Fruit fly (Drosophila melanogaster): Measurements from ENCODE around the gene CG42353.
A peak's percentile ranks its signal among the peaks of the same experiment; 100 is the strongest.

CG42353 gene

dm6 chrX:16091431-16091990 is 13.2 kb downstream of the CG42353 start, which contains the start of gene Tob (continued):
- TF ChIP-seq Stat92E (GFP tag; optimal IDR thresholded peaks at IDR 0.05) = peak in 1 of 3 experiments; percentile 71
- no peak for TF ChIP-seq CG10959 (GFP tag; IDR thresholded peaks at IDR 0.05)
- no peak for TF ChIP-seq slbo (GFP tag; IDR thresholded peaks at IDR 0.05)
- TF ChIP-seq CG6272 (GFP tag; IDR thresholded peaks at IDR 0.05) = no peak
- TF ChIP-seq tx (GFP tag; optimal IDR thresholded peaks at IDR 0.05) = no peak
- no peak for TF ChIP-seq fd3F (GFP tag; optimal IDR thresholded peaks at IDR 0.05)
- TF ChIP-seq Ets97D (GFP tag; optimal IDR thresholded peaks at IDR 0.05) = no peak
- TF ChIP-seq fd96Cb (tag; optimal IDR thresholded peaks at IDR 0.05) = no peak
- TF ChIP-seq wor (GFP tag; IDR thresholded peaks at IDR 0.05) = no peak
- TF ChIP-seq C15 (GFP tag; IDR thresholded peaks at IDR 0.05) = no peak
- no peak for TF ChIP-seq Atf3 (GFP tag; optimal IDR thresholded peaks at IDR 0.05)
- TF ChIP-seq seq (GFP tag; IDR thresholded peaks at IDR 0.05) = 0 out of 2 replicates have a peak, but pooled peaks have one; percentile 13
- no peak for TF ChIP-seq tll (GFP tag; optimal IDR thresholded peaks at IDR 0.05)
- TF ChIP-seq corto (GFP tag; optimal IDR thresholded peaks at IDR 0.05) = no peak
- TF ChIP-seq CG10565 (GFP tag; optimal IDR thresholded peaks at IDR 0.05) = no peak
- no peak for TF ChIP-seq PHDP (tag; optimal IDR thresholded peaks at IDR 0.05)
- no peak for TF ChIP-seq CG10267 (tag; optimal IDR thresholded peaks at IDR 0.05)
- no peak for TF ChIP-seq fru (optimal IDR thresholded peaks at IDR 0.05)
- TF ChIP-seq slou (GFP tag; optimal IDR thresholded peaks at IDR 0.05) = no peak
- TF ChIP-seq CG8944 (GFP tag; optimal IDR thresholded peaks at IDR 0.05) = no peak
- no peak for TF ChIP-seq CG17612 (GFP tag; IDR thresholded peaks at IDR 0.05)
- no peak for TF ChIP-seq bcd (GFP tag; optimal IDR thresholded peaks at IDR 0.05)
- no peak for TF ChIP-seq eyg (GFP tag; optimal IDR thresholded peaks at IDR 0.05)
- TF ChIP-seq trh (GFP tag; optimal IDR thresholded peaks at IDR 0.05) = no peak
- peak; percentile 44; the same call in 1 of the 2 replicates for TF ChIP-seq CG42726 (GFP tag; IDR thresholded peaks at IDR 0.05; ENCODE audit: partially characterized antibody)
- no peak for TF ChIP-seq onecut (GFP tag; IDR thresholded peaks at IDR 0.05)
- TF ChIP-seq crc (GFP tag; optimal IDR thresholded peaks at IDR 0.05) = no peak
- no peak for TF ChIP-seq bab2 (GFP tag; optimal IDR thresholded peaks at IDR 0.05)
- no peak for TF ChIP-seq Dp (GFP tag; optimal IDR thresholded peaks at IDR 0.05)
- TF ChIP-seq CG2875 (GFP tag; optimal IDR thresholded peaks at IDR 0.05) = no peak
- TF ChIP-seq CG1647 (GFP tag; optimal IDR thresholded peaks at IDR 0.05) = no peak
- no peak for TF ChIP-seq Hr39 (optimal IDR thresholded peaks at IDR 0.05)
- no peak for TF ChIP-seq CG43689 (GFP tag; IDR thresholded peaks at IDR 0.05)
- peak in 1 of 2 experiments; percentile 84 for TF ChIP-seq Pdp1 (GFP tag; optimal IDR thresholded peaks at IDR 0.05)
- TF ChIP-seq chn (GFP tag; optimal IDR thresholded peaks at IDR 0.05) = peak; percentile 3
- 0 out of 2 replicates have a peak, but pooled peaks have one; percentile 6 for TF ChIP-seq CG17328 (GFP tag; IDR thresholded peaks at IDR 0.05)
- no peak for TF ChIP-seq D19B (GFP tag; optimal IDR thresholded peaks at IDR 0.05)
- no peak for TF ChIP-seq CG14050 (GFP tag; IDR thresholded peaks at IDR 0.05)
- TF ChIP-seq amos (GFP tag; IDR thresholded peaks at IDR 0.05; ENCODE audit: partially characterized antibody) = peak; percentile 53; the same call in 1 of the 2 replicates
- TF ChIP-seq cwo (GFP tag; optimal IDR thresholded peaks at IDR 0.05) = no peak
- TF ChIP-seq Max (GFP tag; optimal IDR thresholded peaks at IDR 0.05) = no peak
- no peak for TF ChIP-seq CG4328 (GFP tag; optimal IDR thresholded peaks at IDR 0.05)
- peak; percentile 77 for TF ChIP-seq cg (GFP tag; optimal IDR thresholded peaks at IDR 0.05)
- peak; percentile 32 for TF ChIP-seq CG7839 (tag; optimal IDR thresholded peaks at IDR 0.05)
- TF ChIP-seq CoRest (tag; optimal IDR thresholded peaks at IDR 0.05) = no peak
- peak; percentile 70; the same call in 1 of the 3 replicates for TF ChIP-seq CG2199 (GFP tag; IDR thresholded peaks at IDR 0.05)
- TF ChIP-seq ftz-f1 (GFP tag; optimal IDR thresholded peaks at IDR 0.05) = no peak
- TF ChIP-seq kay (GFP tag; optimal IDR thresholded peaks at IDR 0.05) = no peak
- TF ChIP-seq crp (GFP tag; optimal IDR thresholded peaks at IDR 0.05) = peak in 1 of 2 experiments; percentile 1
- TF ChIP-seq CG11695 (GFP tag; IDR thresholded peaks at IDR 0.05) = no peak
- TF ChIP-seq al (GFP tag; IDR thresholded peaks at IDR 0.05) = no peak
